Fruit fly (Drosophila melanogaster) whole organism, embryonic: ENCODE data around the gene Wdfy2.

ENCODE experiments used
- Ada2b ChIP-seq: fragments of 200-800 bp; sonication (Bioruptor generic); IDR thresholded peaks from 2 replicates; pipeline ENCODE4 v1.3.6; 2022; ENCODE audit warnings: missing biosample characterization, missing genetic modification characterization
- CG10979 ChIP-seq: fragments of 200-800 bp; sonication (Bioruptor generic); optimal IDR thresholded peaks from 2 replicates; lab custom pipeline; 2018; ENCODE audit warnings: missing biosample characterization, mild to moderate bottlenecking, missing genetic modification characterization, moderate library complexity
- CG11504 ChIP-seq: fragments of 200-800 bp; sonication (Bioruptor generic); optimal IDR thresholded peaks from 3 replicates; lab custom pipeline; 2019; ENCODE audit warnings: missing biosample characterization, mild to moderate bottlenecking, missing genetic modification characterization, moderate library complexity
- CG11696 ChIP-seq: fragments of 200-800 bp; sonication (Bioruptor generic); IDR thresholded peaks from 2 replicates; pipeline ENCODE4 v1.3.6; 2022; ENCODE audit warnings: missing biosample characterization, missing genetic modification characterization
- CG15479 ChIP-seq: fragments of 200-800 bp; sonication (Bioruptor generic); optimal IDR thresholded peaks from 3 replicates; lab custom pipeline; 2019; ENCODE audit warnings: missing biosample characterization, mild to moderate bottlenecking, missing genetic modification characterization, moderate library complexity
- CG15514 ChIP-seq: fragments of 200-800 bp; sonication (Bioruptor generic); optimal IDR thresholded peaks from 3 replicates; lab custom pipeline; 2017; ENCODE audit warnings: missing biosample characterization, missing genetic modification characterization, mild to moderate bottlenecking, moderate library complexity, missing genetic modification reagents
- CG1602 ChIP-seq: fragments of 200-800 bp; sonication (Bioruptor generic); optimal IDR thresholded peaks from 3 replicates; lab custom pipeline; 2016; ENCODE audit warnings: missing biosample characterization, missing genetic modification characterization
- CG16779 ChIP-seq: fragments of 200-800 bp; sonication (Bioruptor generic); IDR thresholded peaks from 2 replicates; pipeline ENCODE4 v1.3.6; 2022; ENCODE audit warnings: missing biosample characterization, missing genetic modification characterization
- CG16863 ChIP-seq: fragments of 200-800 bp; sonication (Bioruptor generic); optimal IDR thresholded peaks from 3 replicates; lab custom pipeline; 2016; ENCODE audit warnings: missing biosample characterization, missing genetic modification characterization
- CG17385 ChIP-seq: fragments of 200-800 bp; sonication (Bioruptor generic); optimal IDR thresholded peaks from 3 replicates; lab custom pipeline; 2018; ENCODE audit warnings: missing biosample characterization, mild to moderate bottlenecking, missing genetic modification characterization
- CG18764 ChIP-seq: fragments of 200-800 bp; sonication (Bioruptor generic); optimal IDR thresholded peaks from 3 replicates; lab custom pipeline; 2016; ENCODE audit warnings: missing biosample characterization, missing genetic modification characterization
- CG2120 ChIP-seq: fragments of 200-800 bp; sonication (Bioruptor generic); optimal IDR thresholded peaks from 3 replicates; lab custom pipeline; 2016; ENCODE audit warnings: missing biosample characterization, missing genetic modification characterization
- CG2202 ChIP-seq: fragments of 200-800 bp; sonication (Bioruptor generic); optimal IDR thresholded peaks from 2 replicates; lab custom pipeline; 2018; ENCODE audit warnings: missing biosample characterization, mild to moderate bottlenecking, missing genetic modification characterization
- CG32767 ChIP-seq: fragments of 200-800 bp; sonication (Bioruptor generic); IDR thresholded peaks from 2 replicates; pipeline ENCODE4 v1.3.6; 2022; ENCODE audit warnings: missing biosample characterization, missing genetic modification characterization
- CG4730 ChIP-seq: fragments of 200-800 bp; sonication (Bioruptor generic); IDR thresholded peaks from 2 replicates; pipeline ENCODE4 v1.3.6; 2022; ENCODE audit warnings: missing biosample characterization, missing genetic modification characterization
- CG5953 ChIP-seq: fragments of 200-800 bp; sonication (Bioruptor generic); IDR thresholded peaks from 2 replicates; pipeline ENCODE4 v1.3.6; 2022; ENCODE audit warnings: missing biosample characterization, missing genetic modification characterization
- CG6813 ChIP-seq: fragments of 200-800 bp; sonication (Bioruptor generic); optimal IDR thresholded peaks from 2 replicates; lab custom pipeline; 2017; ENCODE audit warnings: missing biosample characterization, missing genetic modification characterization, mild to moderate bottlenecking, moderate library complexity, missing genetic modification reagents
- CG7357 ChIP-seq: fragments of 200-800 bp; sonication (Bioruptor generic); IDR thresholded peaks from 3 replicates; pipeline ENCODE4 v1.3.6; 2022; ENCODE audit warnings: missing biosample characterization, missing genetic modification characterization
- CG7372 ChIP-seq: fragments of 200-800 bp; sonication (Bioruptor generic); IDR thresholded peaks from 2 replicates; pipeline ENCODE4 v1.3.6; 2022; ENCODE audit warnings: missing biosample characterization, missing genetic modification characterization
- CG8765 ChIP-seq: fragments of 200-800 bp; sonication (Bioruptor generic); IDR thresholded peaks from 2 replicates; pipeline ENCODE4 v1.3.6; 2022; ENCODE audit warnings: missing biosample characterization, missing genetic modification characterization
- CG9727 ChIP-seq: fragments of 200-800 bp; sonication (Bioruptor generic); optimal IDR thresholded peaks from 3 replicates; lab custom pipeline; 2017; ENCODE audit warnings: missing biosample characterization, mild to moderate bottlenecking, missing genetic modification characterization
- D ChIP-seq, 2 experiments: fragments of 200-800 bp in 1 of 2; fragments of >200 bp in 1 of 2; sonication (Bioruptor generic) in 1 of 2; optimal IDR thresholded peaks; 2 replicates in 1 of 2; 3 replicates in 1 of 2; lab custom pipeline; 2017; ENCODE audit warnings: mild to moderate bottlenecking in 1 of 2, missing biosample characterization in 1 of 2, missing genetic modification characterization in 1 of 2, missing genetic modification reagents in 1 of 2
- HmgD ChIP-seq: fragments of 200-800 bp; sonication (Bioruptor generic); optimal IDR thresholded peaks from 3 replicates; lab custom pipeline; 2016; ENCODE audit warnings: missing biosample characterization, missing genetic modification characterization
- Med ChIP-seq: fragments of 200-800 bp; sonication (Bioruptor generic); peaks from one replicate; lab custom pipeline; 2016; ENCODE audit warnings: missing biosample characterization, missing genetic modification characterization, mild to moderate bottlenecking, inconsistent platforms, moderate library complexity
- Nf-YA ChIP-seq: fragments of 200-800 bp; sonication (Bioruptor generic); IDR thresholded peaks from 2 replicates; pipeline ENCODE4 v1.3.6; 2022; ENCODE audit warnings: missing biosample characterization, missing genetic modification characterization
- Nf-YB ChIP-seq: fragments of 200-800 bp; sonication (Bioruptor generic); optimal IDR thresholded peaks from 3 replicates; lab custom pipeline; 2019; ENCODE audit warnings: missing biosample characterization, mild to moderate bottlenecking, missing genetic modification characterization, moderate library complexity
- NfI ChIP-seq: fragments of 200-800 bp; sonication (Bioruptor generic); optimal IDR thresholded peaks from 3 replicates; lab custom pipeline; 2018; ENCODE audit warnings: missing biosample characterization, mild to moderate bottlenecking, missing genetic modification characterization, moderate library complexity
- Pdp1 ChIP-seq, 2 experiments: fragments of 200-800 bp; sonication (Bioruptor generic); optimal IDR thresholded peaks; 3 replicates each; lab custom pipeline; 2016; ENCODE audit warnings: missing biosample characterization in 2 of 2, missing genetic modification characterization in 2 of 2, mild to moderate bottlenecking in 1 of 2, moderate library complexity in 1 of 2
- Ravus ChIP-seq: fragments of 200-800 bp; sonication (Bioruptor generic); IDR thresholded peaks from 2 replicates; pipeline ENCODE4 v1.3.6; 2022; ENCODE audit warnings: missing biosample characterization, missing genetic modification characterization
- Rx ChIP-seq: fragments of 200-800 bp; sonication (Bioruptor generic); IDR thresholded peaks from 2 replicates; pipeline ENCODE4 v1.3.6; 2022; ENCODE audit warnings: missing biosample characterization, missing genetic modification characterization
- amos ChIP-seq: fragments of 200-800 bp; sonication (Bioruptor generic); IDR thresholded peaks from 2 replicates; pipeline ENCODE4 v1.3.6; 2022; ENCODE audit warnings: missing biosample characterization, missing genetic modification characterization; ENCODE audit not compliant: partially characterized antibody
- ara ChIP-seq: fragments of 200-800 bp; sonication (Bioruptor generic); IDR thresholded peaks from 2 replicates; pipeline ENCODE4 v1.3.6; 2022; ENCODE audit warnings: missing biosample characterization, missing genetic modification characterization
- bbx ChIP-seq: fragments of 200-800 bp; sonication (Bioruptor generic); IDR thresholded peaks from 2 replicates; pipeline ENCODE4 v1.3.6; 2022; ENCODE audit warnings: missing biosample characterization, missing genetic modification characterization; ENCODE audit not compliant: partially characterized antibody
- chn ChIP-seq: fragments of 200-800 bp; sonication (Bioruptor generic); optimal IDR thresholded peaks from 2 replicates; lab custom pipeline; 2016; ENCODE audit warnings: missing biosample characterization, missing genetic modification characterization
- da ChIP-seq: fragments of 200-800 bp; sonication (Bioruptor generic); optimal IDR thresholded peaks from 2 replicates; lab custom pipeline; 2016; ENCODE audit warnings: missing biosample characterization, missing genetic modification characterization
- danr ChIP-seq: fragments of 200-800 bp; sonication (Bioruptor generic); IDR thresholded peaks from 2 replicates; pipeline ENCODE4 v1.3.6; 2022; ENCODE audit warnings: missing biosample characterization, missing genetic modification characterization
- fd96Cb ChIP-seq: fragments of 200-800 bp; sonication (Bioruptor generic); optimal IDR thresholded peaks from 2 replicates; lab custom pipeline; 2018; ENCODE audit warnings: missing biosample characterization, mild to moderate bottlenecking, missing genetic modification characterization, moderate library complexity
- ftz-f1 ChIP-seq: fragments of 200-800 bp; sonication (Bioruptor generic); optimal IDR thresholded peaks from 2 replicates; lab custom pipeline; 2016; ENCODE audit warnings: missing biosample characterization, missing genetic modification characterization
- lola ChIP-seq, 3 experiments: fragments of >200 bp in 2 of 3; fragments of 200-800 bp in 1 of 3; sonication (Bioruptor generic) in 1 of 3; optimal IDR thresholded peaks; 2 replicates each; lab custom pipeline; 2017 to 2019; ENCODE audit warnings: missing biosample characterization in 3 of 3, missing genetic modification characterization in 3 of 3, mild to moderate bottlenecking in 1 of 3, moderate library complexity in 1 of 3
- lov ChIP-seq, 2 experiments: fragments of 200-800 bp in 1 of 2; fragments of >200 bp in 1 of 2; sonication (Bioruptor generic) in 1 of 2; IDR thresholded peaks in 1 of 2; optimal IDR thresholded peaks in 1 of 2; 2 replicates in 1 of 2; 3 replicates in 1 of 2; pipeline versions ENCODE4 v1.3.6 to Lab custom; 2017 to 2022; ENCODE audit warnings: missing biosample characterization in 1 of 2, missing genetic modification characterization in 1 of 2
- pan ChIP-seq, 4 experiments: fragments of >200 bp in 3 of 4; fragments of 200-800 bp in 1 of 4; sonication (Bioruptor generic) in 1 of 4; optimal IDR thresholded peaks in 3 of 4; IDR thresholded peaks in 1 of 4; 2 replicates each; pipeline versions ENCODE4 v1.3.6 to Lab custom; 2017 to 2022; ENCODE audit warnings: missing biosample characterization in 2 of 4, missing genetic modification characterization in 2 of 4, mixed read lengths in 1 of 4
- prd ChIP-seq, 3 experiments: fragments of >200 bp in 2 of 3; fragments of 200-800 bp in 1 of 3; sonication (Bioruptor generic) in 1 of 3; optimal IDR thresholded peaks in 2 of 3; IDR thresholded peaks in 1 of 3; 2 replicates in 2 of 3; 3 replicates in 1 of 3; pipeline versions ENCODE4 v1.3.6 to Lab custom; 2017 to 2022; ENCODE audit warnings: missing biosample characterization in 1 of 3, missing genetic modification characterization in 1 of 3
- stwl ChIP-seq: fragments of 200-800 bp; sonication (Bioruptor generic); optimal IDR thresholded peaks from 3 replicates; lab custom pipeline; 2018; ENCODE audit warnings: missing biosample characterization, mild to moderate bottlenecking, missing genetic modification characterization, moderate library complexity
- tio ChIP-seq: fragments of 200-800 bp; sonication (Bioruptor generic); optimal IDR thresholded peaks from 2 replicates; lab custom pipeline; 2017; ENCODE audit warnings: missing biosample characterization, missing genetic modification characterization, inconsistent platforms
- toy ChIP-seq: fragments of 200-800 bp; sonication (Bioruptor generic); IDR thresholded peaks from 2 replicates; pipeline ENCODE4 v1.3.6; 2022; ENCODE audit warnings: missing biosample characterization, missing genetic modification characterization
- trh ChIP-seq: fragments of 200-800 bp; sonication (Bioruptor generic); optimal IDR thresholded peaks from 2 replicates; lab custom pipeline; 2016; ENCODE audit warnings: missing biosample characterization, missing genetic modification characterization
- vvl ChIP-seq: fragments of 200-800 bp; sonication (Bioruptor generic); IDR thresholded peaks from 2 replicates; pipeline ENCODE4 v1.3.6; 2022; ENCODE audit warnings: missing biosample characterization, missing genetic modification characterization

The Wdfy2 gene

DNA sequence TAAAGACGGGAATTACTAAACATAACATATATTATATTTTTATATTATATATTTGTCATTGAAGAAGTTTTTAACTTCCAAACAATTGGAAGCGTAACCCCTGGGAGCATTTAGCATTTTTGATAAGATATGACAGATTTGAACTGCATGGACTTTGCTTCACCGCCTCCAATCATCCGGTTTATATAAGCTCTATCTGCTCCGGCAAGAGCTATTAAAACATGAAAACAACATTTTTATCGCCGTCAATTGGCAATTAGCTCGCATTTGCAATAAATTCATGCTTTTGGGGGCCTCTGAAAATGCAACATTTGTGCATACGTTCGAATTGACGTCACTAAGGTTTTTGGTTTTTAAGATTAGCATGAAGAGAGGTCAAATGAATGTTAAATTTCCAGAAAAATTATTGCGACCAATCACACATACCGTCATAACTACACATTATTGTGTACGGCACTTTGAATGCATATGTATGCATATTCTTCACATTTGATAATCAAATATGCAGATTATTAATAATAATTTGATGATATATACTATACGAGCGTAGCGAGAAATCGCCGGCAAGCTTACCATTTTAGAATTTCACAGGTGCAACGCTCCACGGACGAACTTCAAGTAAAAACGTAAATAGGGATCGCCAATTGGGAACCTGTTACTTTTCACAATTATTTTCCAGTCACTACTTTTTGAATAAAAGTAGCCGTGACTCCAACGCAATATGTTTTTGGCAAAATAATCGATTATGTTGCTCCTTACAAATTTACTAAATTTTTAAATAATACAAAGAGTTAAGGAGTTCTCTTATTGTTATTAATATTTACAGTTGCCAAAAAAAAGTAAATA, 27.2 kb upstream of the Wdfy2 start, which contains the start of gene Mdh1 (continued):
- no peak for TF ChIP-seq CG7357
- TF ChIP-seq amos = no peak; the same call in 1 of the 2 replicates
- no peak for TF ChIP-seq ara
- no peak for TF ChIP-seq chn
- TF ChIP-seq CG17385 = no peak
- TF ChIP-seq toy (GFP tag; lab: Robert Waterston, UW) = no peak
- no peak for TF ChIP-seq fd96Cb (tag; lab: Kevin White, UChicago)
- no peak for TF ChIP-seq CG16779 (GFP tag; lab: Robert Waterston, UW)
- no peak for TF ChIP-seq CG2202 (tag; lab: Kevin White, UChicago)
- no peak for TF ChIP-seq Ravus
- no peak for TF ChIP-seq Rx
- no peak for TF ChIP-seq CG11504 (tag; lab: Kevin White, UChicago)
- TF ChIP-seq D (optimal IDR thresholded peaks at IDR 0.05; lab: Kevin White, UChicago) = no peak
- TF ChIP-seq D (GFP tag; optimal IDR thresholded peaks at IDR 0.05; lab: Kevin White, UChicago) = no peak
- no peak for TF ChIP-seq HmgD (GFP tag; lab: Kevin White, UChicago)
- TF ChIP-seq CG8765 (GFP tag; lab: Robert Waterston, UW) = no peak
- TF ChIP-seq stwl (tag; lab: Kevin White, UChicago) = peak; percentile 11
- no peak for TF ChIP-seq ftz-f1 (GFP tag; lab: Kevin White, UChicago)
- no peak for TF ChIP-seq CG4730 (GFP tag; lab: Robert Waterston, UW)
- TF ChIP-seq Med (GFP tag; lab: Kevin White, UChicago) = peak; percentile 62
- TF ChIP-seq CG15514 (GFP tag; lab: Kevin White, UChicago) = peak; percentile 72
- no peak for TF ChIP-seq prd (optimal IDR thresholded peaks at IDR 0.05; lab: Kevin White, UChicago)
- TF ChIP-seq prd (GFP tag; IDR thresholded peaks at IDR 0.05; lab: Robert Waterston, UW) = no peak
- no peak for TF ChIP-seq CG11696
- no peak for TF ChIP-seq tio (GFP tag; lab: Kevin White, UChicago)
- TF ChIP-seq CG32767 (GFP tag; lab: Robert Waterston, UW) = no peak
- no peak for TF ChIP-seq CG7372 (GFP tag; lab: Robert Waterston, UW)
- TF ChIP-seq NfI (GFP tag; lab: Kevin White, UChicago) = no peak
- no peak for TF ChIP-seq Ada2b (GFP tag; lab: Robert Waterston, UW)
- no peak for TF ChIP-seq CG9727 (GFP tag; lab: Kevin White, UChicago)
- no peak for TF ChIP-seq CG1602 (GFP tag; lab: Kevin White, UChicago)
- no peak for TF ChIP-seq CG6813
- TF ChIP-seq bbx (GFP tag; lab: Robert Waterston, UW) = peak; percentile 34; the same call in 1 of the 2 replicates
- no peak for TF ChIP-seq lola (GFP tag; optimal IDR thresholded peaks at IDR 0.05; lab: Kevin White, UChicago)
- no peak for TF ChIP-seq CG5953 (GFP tag; lab: Robert Waterston, UW)
- TF ChIP-seq danr (GFP tag; lab: Robert Waterston, UW) = no peak
- TF ChIP-seq lov (optimal IDR thresholded peaks at IDR 0.05; lab: Kevin White, UChicago) = no peak
- TF ChIP-seq lov (GFP tag; IDR thresholded peaks at IDR 0.05; lab: Robert Waterston, UW) = no peak
- no peak for TF ChIP-seq trh
- TF ChIP-seq vvl (GFP tag; lab: Robert Waterston, UW) = peak; percentile 7; the same call in 1 of the 2 replicates
- no peak for TF ChIP-seq CG10979 (tag; lab: Kevin White, UChicago)
- no peak for TF ChIP-seq CG16863
- peak; percentile 6 for TF ChIP-seq Nf-YB (GFP tag; lab: Kevin White, UChicago)
- TF ChIP-seq Nf-YA (GFP tag; lab: Robert Waterston, UW) = no peak
- TF ChIP-seq CG2120 = no peak
- TF ChIP-seq CG18764 (GFP tag; lab: Kevin White, UChicago) = no peak
- no peak for TF ChIP-seq da (GFP tag; lab: Kevin White, UChicago)
- no peak for TF ChIP-seq pan (optimal IDR thresholded peaks at IDR 0.05; lab: Kevin White, UChicago)
- TF ChIP-seq pan (GFP tag; optimal IDR thresholded peaks at IDR 0.05 in 1 of 2, IDR thresholded peaks at IDR 0.05 in 1 of 2) = no peak
- peak in 1 of 2 experiments; percentile 88 for TF ChIP-seq Pdp1 (GFP tag; optimal IDR thresholded peaks at IDR 0.05; lab: Kevin White, UChicago)
- no peak for TF ChIP-seq CG15479 (GFP tag; lab: Kevin White, UChicago)
